Worm (Caenorhabditis elegans): Measurements from ENCODE around the gene miro-1.

Gene miro-1

ce11 chrIV:4710459-4710858 is 5.1 kb downstream of the miro-1 start, which contains the start of gene cif-1:
TSS of gene cif-1 (minus strand) at chrIV:4710755.
- TF ChIP-seq dox-1 (GFP tag; IDR thresholded peaks at IDR 0.05) (peak; percentile 53; the same call in 1 of the 2 replicates), die-1 (tag; optimal IDR thresholded peaks at IDR 0.05) (no peak), mcd-1 (GFP tag; IDR thresholded peaks at IDR 0.05) (peak; percentile 34), sea-2 (GFP tag; IDR thresholded peaks at IDR 0.05) (no peak), F52B5.7 (tag; optimal IDR thresholded peaks at IDR 0.05) (peak; percentile 71), mes-4 (tag; optimal IDR thresholded peaks at IDR 0.05) (peak; percentile 18), let-607 (tag; optimal IDR thresholded peaks at IDR 0.05) (no peak), ztf-28 (GFP tag; IDR thresholded peaks at IDR 0.05) (no peak), chd-7 (tag; optimal IDR thresholded peaks at IDR 0.05) (peak; percentile 55), hlh-12 (tag; optimal IDR thresholded peaks at IDR 0.05) (no peak), xnd-1 (tag; optimal IDR thresholded peaks at IDR 0.05) (peak; percentile 0), egl-44 (GFP tag; IDR thresholded peaks at IDR 0.05) (no peak), lin-26 (GFP tag; IDR thresholded peaks at IDR 0.05) (0 out of 2 replicates have a peak, but pooled peaks have one; percentile 53), efl-1 (GFP tag; optimal IDR thresholded peaks at IDR 0.05) (no peak), lin-35 (GFP tag; optimal IDR thresholded peaks at IDR 0.05) (no peak), madf-6 (GFP tag; IDR thresholded peaks at IDR 0.05) (peak; percentile 53), ceh-58 (GFP tag; IDR thresholded peaks at IDR 0.05) (0 out of 2 replicates have a peak, but pooled peaks have one; percentile 36), cebp-2 (GFP tag; IDR thresholded peaks at IDR 0.05) (no peak), ztf-6 (GFP tag; IDR thresholded peaks at IDR 0.05) (no peak), ekl-4 (GFP tag; IDR thresholded peaks at IDR 0.05) (peak; percentile 46; the same call in 1 of the 2 replicates), bed-1 (GFP tag; IDR thresholded peaks at IDR 0.05) (no peak), zfh-2 (GFP tag; conservative IDR thresholded peaks at IDR 0.05) (peak; percentile 77)

- TF ChIP-seq nhr-27 (tag; optimal IDR thresholded peaks at IDR 0.05), result peak; percentile 43
- TF ChIP-seq hlh-12 (tag; optimal IDR thresholded peaks at IDR 0.05), result no peak
Measured at ce11 chrIV:4705922-4706321, 9.7 kb downstream of the miro-1 start.

ce11 chrIV:4705182-4705581 is 10.4 kb downstream of the miro-1 start:
- TF ChIP-seq madf-3 (GFP tag; IDR thresholded peaks at IDR 0.05), result peak; percentile 26; the same call in 1 of the 2 replicates
- TF ChIP-seq F49E8.2 (tag; optimal IDR thresholded peaks at IDR 0.05; ENCODE audit: insufficient read depth), result no peak
- peak; percentile 52 for TF ChIP-seq pbrm-1 (GFP tag; IDR thresholded peaks at IDR 0.05)
- 0 out of 2 replicates have a peak, but pooled peaks have one; percentile 47 for TF ChIP-seq let-526 (GFP tag; IDR thresholded peaks at IDR 0.05)
- no peak for TF ChIP-seq lsl-1 (GFP tag; optimal IDR thresholded peaks at IDR 0.05)
- TF ChIP-seq madf-6 (GFP tag; IDR thresholded peaks at IDR 0.05), result no peak
- peak; percentile 82 for TF ChIP-seq cebp-1 (GFP tag; IDR thresholded peaks at IDR 0.05)
- TF ChIP-seq cebp-1 (tag; optimal IDR thresholded peaks at IDR 0.05), result peak; percentile 96
- TF ChIP-seq athp-1 (tag; optimal IDR thresholded peaks at IDR 0.05), result no peak
- TF ChIP-seq ccch-3 (GFP tag; optimal IDR thresholded peaks at IDR 0.05), result no peak
- peak; percentile 15 for TF ChIP-seq ztf-26 (tag; optimal IDR thresholded peaks at IDR 0.05)
- peak; percentile 71 for TF ChIP-seq ets-4 (GFP tag; optimal IDR thresholded peaks at IDR 0.05)
- TF ChIP-seq lin-40 (tag; optimal IDR thresholded peaks at IDR 0.05), result peak; percentile 64
- peak; percentile 25 for TF ChIP-seq sptf-2 (GFP tag; optimal IDR thresholded peaks at IDR 0.05)
- TF ChIP-seq ceh-27 (GFP tag; optimal IDR thresholded peaks at IDR 0.05), result peak; percentile 28
- TF ChIP-seq ekl-4 (GFP tag; IDR thresholded peaks at IDR 0.05), result no peak
- peak; percentile 19 for TF ChIP-seq madf-10 (tag; optimal IDR thresholded peaks at IDR 0.05)
- TF ChIP-seq hsf-1 (GFP tag; IDR thresholded peaks at IDR 0.05), result 0 out of 2 replicates have a peak, but pooled peaks have one; percentile 15
- TF ChIP-seq lin-35 (GFP tag; optimal IDR thresholded peaks at IDR 0.05), result peak in 1 of 3 experiments; percentile 28
- TF ChIP-seq ztf-3 (GFP tag; optimal IDR thresholded peaks at IDR 0.05), result no peak
- TF ChIP-seq ceh-91 (GFP tag; IDR thresholded peaks at IDR 0.05), result no peak
- TF ChIP-seq attf-5 (GFP tag; optimal IDR thresholded peaks at IDR 0.05), result peak; percentile 93
- TF ChIP-seq tbp1 (GFP tag; optimal IDR thresholded peaks at IDR 0.05), result peak; percentile 27
- no peak for TF ChIP-seq ztf-25 (GFP tag; IDR thresholded peaks at IDR 0.05)
- 0 out of 2 replicates have a peak, but pooled peaks have one; percentile 19 for TF ChIP-seq C17E4.6 (GFP tag; IDR thresholded peaks at IDR 0.05)
- TF ChIP-seq F23B12.7 (tag; optimal IDR thresholded peaks at IDR 0.05; ENCODE audit: insufficient read depth), result no peak
- 0 out of 2 replicates have a peak, but pooled peaks have one; percentile 25 for TF ChIP-seq egl-44 (GFP tag; IDR thresholded peaks at IDR 0.05)

Measured in whole organism, young adult.